Worm (Caenorhabditis elegans) whole organism, late embryonic: ENCODE results near the gene F02C12.3.

Source experiments
- C08G9.2 ChIP-seq: sonication (generic microtip); optimal IDR thresholded peaks from 2 replicates; lab custom pipeline; 2016; ENCODE audit warnings: mild to moderate bottlenecking, missing genetic modification characterization, moderate library complexity, missing compliant biosample characterization
- C38D4.7 ChIP-seq: fragments of 200-800 bp; sonication (Bioruptor generic); optimal IDR thresholded peaks from 2 replicates; lab custom pipeline; 2018; ENCODE audit warnings: mild to moderate bottlenecking, missing genetic modification characterization, moderate library complexity, missing compliant biosample characterization
- K02D7.2 ChIP-seq: sonication (generic microtip); optimal IDR thresholded peaks from 2 replicates; lab custom pipeline; 2017; ENCODE audit warnings: mild to moderate bottlenecking, missing genetic modification characterization, missing compliant biosample characterization
- K09A11.1 ChIP-seq: sonication (generic microtip); optimal IDR thresholded peaks from 2 replicates; lab custom pipeline; 2017; ENCODE audit warnings: antibody characterized with exemption, mild to moderate bottlenecking, missing genetic modification characterization, missing compliant biosample characterization; ENCODE audit not compliant: insufficient read depth
- T23F11.4 ChIP-seq: fragments of 200-800 bp; sonication (Bioruptor generic); optimal IDR thresholded peaks from 2 replicates; lab custom pipeline; 2018; ENCODE audit warnings: mild to moderate bottlenecking, missing genetic modification characterization, missing compliant biosample characterization
- ahr-1 ChIP-seq: sonication (generic microtip); optimal IDR thresholded peaks from 2 replicates; lab custom pipeline; 2016; ENCODE audit warnings: missing genetic modification characterization, missing compliant biosample characterization
- ceh-2 ChIP-seq: sonication (generic microtip); optimal IDR thresholded peaks from 2 replicates; lab custom pipeline; 2016; ENCODE audit warnings: missing genotype, missing genetic modification characterization, missing compliant biosample characterization
- ceh-22 ChIP-seq: sonication (generic microtip); optimal IDR thresholded peaks from 2 replicates; lab custom pipeline; 2017; ENCODE audit warnings: missing biosample characterization, missing genetic modification characterization
- ceh-31 ChIP-seq: sonication (generic microtip); optimal IDR thresholded peaks from 2 replicates; lab custom pipeline; 2016; ENCODE audit warnings: missing genetic modification characterization, missing compliant biosample characterization
- ceh-34 ChIP-seq: sonication (generic microtip); optimal IDR thresholded peaks from 2 replicates; lab custom pipeline; 2016; ENCODE audit warnings: mild to moderate bottlenecking, missing genetic modification characterization, missing compliant biosample characterization
- ceh-45 ChIP-seq: fragments of 200-800 bp; sonication (Bioruptor generic); IDR thresholded peaks from 2 replicates; pipeline ENCODE4 v1.3.6; 2022; ENCODE audit warnings: missing genetic modification reagents, missing genetic modification characterization, missing compliant biosample characterization
- che-1 ChIP-seq: sonication (generic microtip); optimal IDR thresholded peaks from 2 replicates; lab custom pipeline; 2016; ENCODE audit warnings: mild to moderate bottlenecking, missing genetic modification characterization, missing compliant biosample characterization
- dmd-4 ChIP-seq: sonication (generic microtip); optimal IDR thresholded peaks from 2 replicates; lab custom pipeline; 2016; ENCODE audit warnings: borderline replicate concordance, missing genetic modification characterization, missing compliant biosample characterization
- dve-1 ChIP-seq: sonication (generic microtip); optimal IDR thresholded peaks from 2 replicates; lab custom pipeline; 2017; ENCODE audit warnings: antibody characterized with exemption, mild to moderate bottlenecking, missing genetic modification characterization, missing compliant biosample characterization
- elt-2 ChIP-seq: sonication (generic microtip); optimal IDR thresholded peaks from 2 replicates; lab custom pipeline; 2016; ENCODE audit warnings: missing genetic modification reagents, missing genetic modification characterization, missing compliant biosample characterization
- ets-4 ChIP-seq: sonication (generic microtip); optimal IDR thresholded peaks from 2 replicates; lab custom pipeline; 2016; ENCODE audit warnings: missing genetic modification characterization, missing compliant biosample characterization
- eyg-1 ChIP-seq: sonication (generic microtip); optimal IDR thresholded peaks from 2 replicates; lab custom pipeline; 2016; ENCODE audit warnings: missing genotype, missing genetic modification characterization, missing compliant biosample characterization
- fax-1 ChIP-seq: sonication (generic microtip); optimal IDR thresholded peaks from 2 replicates; lab custom pipeline; 2016; ENCODE audit warnings: missing genotype, missing genetic modification characterization, missing compliant biosample characterization
- fkh-10 ChIP-seq: fragments of 150-350 bp; optimal IDR thresholded peaks from 2 replicates; lab custom pipeline; 2014; ENCODE audit warnings: missing biosample characterization, missing genetic modification reagents, missing genetic modification characterization
- fkh-6 ChIP-seq: sonication (generic microtip); optimal IDR thresholded peaks from 2 replicates; lab custom pipeline; 2016; ENCODE audit warnings: missing genetic modification characterization, missing compliant biosample characterization
- hlh-13 ChIP-seq: fragments of 200-800 bp; sonication (Bioruptor generic); optimal IDR thresholded peaks from 2 replicates; lab custom pipeline; 2018; ENCODE audit warnings: mild to moderate bottlenecking, missing genetic modification characterization, missing compliant biosample characterization
- hlh-15 ChIP-seq: sonication (generic microtip); optimal IDR thresholded peaks from 2 replicates; lab custom pipeline; 2016; ENCODE audit warnings: missing genetic modification characterization, missing compliant biosample characterization
- hlh-30 ChIP-seq: sonication (generic microtip); optimal IDR thresholded peaks from 2 replicates; lab custom pipeline; 2017; ENCODE audit warnings: antibody characterized with exemption, missing genetic modification characterization, missing compliant biosample characterization; ENCODE audit not compliant: insufficient read depth
- madf-2 ChIP-seq: sonication (generic microtip); optimal IDR thresholded peaks from 2 replicates; lab custom pipeline; 2017; ENCODE audit warnings: missing genetic modification characterization, missing compliant biosample characterization
- mec-3 ChIP-seq: sonication (generic microtip); optimal IDR thresholded peaks from 2 replicates; lab custom pipeline; 2016; ENCODE audit warnings: borderline replicate concordance, missing genetic modification characterization, missing compliant biosample characterization
- nhr-11 ChIP-seq: fragments of 150-350 bp; optimal IDR thresholded peaks from 2 replicates; lab custom pipeline; 2014; ENCODE audit warnings: missing biosample characterization, missing genetic modification characterization
- nhr-232 ChIP-seq: sonication (generic microtip); optimal IDR thresholded peaks from 2 replicates; lab custom pipeline; 2016; ENCODE audit warnings: missing genetic modification characterization, missing compliant biosample characterization
- odd-2 ChIP-seq: sonication (generic microtip); optimal IDR thresholded peaks from 2 replicates; lab custom pipeline; 2017; ENCODE audit warnings: antibody characterized with exemption, mild to moderate bottlenecking, missing genetic modification characterization, missing compliant biosample characterization
- pag-3 ChIP-seq: sonication (generic microtip); optimal IDR thresholded peaks from 2 replicates; lab custom pipeline; 2016; ENCODE audit warnings: missing compliant biosample characterization, missing genetic modification characterization, borderline replicate concordance
- pat-9 ChIP-seq: fragments of 200-800 bp; sonication (Bioruptor generic); optimal IDR thresholded peaks from 2 replicates; lab custom pipeline; 2018; ENCODE audit warnings: mild to moderate bottlenecking, missing genetic modification characterization, moderate library complexity, missing compliant biosample characterization
- pqm-1 ChIP-seq: sonication (generic microtip); optimal IDR thresholded peaks from 2 replicates; lab custom pipeline; 2016; ENCODE audit warnings: missing genetic modification characterization, missing compliant biosample characterization
- rnt-1 ChIP-seq: sonication (generic microtip); optimal IDR thresholded peaks from 2 replicates; lab custom pipeline; 2016; ENCODE audit warnings: missing genetic modification characterization, missing compliant biosample characterization
- sdc-2 ChIP-seq: sonication (generic microtip); optimal IDR thresholded peaks from 2 replicates; lab custom pipeline; 2016; ENCODE audit warnings: missing genotype, missing genetic modification characterization, missing compliant biosample characterization
- sox-2 ChIP-seq: fragments of 200-800 bp; sonication (Bioruptor generic); IDR thresholded peaks from 2 replicates; pipeline ENCODE4 v1.3.6; 2022; ENCODE audit warnings: missing genetic modification reagents, missing genetic modification characterization, missing compliant biosample characterization
- tbx-2 ChIP-seq: sonication (generic microtip); optimal IDR thresholded peaks from 2 replicates; lab custom pipeline; 2016; ENCODE audit warnings: missing genetic modification characterization, missing compliant biosample characterization
- zip-5 ChIP-seq: sonication (generic microtip); optimal IDR thresholded peaks from 2 replicates; lab custom pipeline; 2016; ENCODE audit warnings: missing genetic modification characterization, missing compliant biosample characterization
- ztf-16 ChIP-seq: sonication (generic microtip); optimal IDR thresholded peaks from 2 replicates; lab custom pipeline; 2017; ENCODE audit warnings: missing genetic modification characterization, missing compliant biosample characterization

Gene F02C12.3

DNA sequence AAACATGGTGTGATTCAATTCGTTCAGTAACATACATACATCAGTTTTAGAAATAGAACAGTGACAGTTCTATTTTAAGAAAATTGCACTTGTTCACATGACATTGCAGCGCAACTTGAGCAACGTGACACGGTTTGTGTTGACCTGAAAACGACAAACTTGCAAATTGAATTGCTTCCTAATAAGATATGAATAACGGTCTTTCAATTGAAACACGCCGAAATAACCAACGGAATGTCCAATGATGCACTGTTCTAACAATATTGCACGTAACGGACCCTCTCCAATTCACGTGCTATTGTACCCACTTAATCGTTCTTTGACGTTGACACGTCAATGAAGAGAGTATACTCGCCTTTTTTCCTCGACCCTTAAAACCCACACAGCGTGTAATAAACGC, 37.0 kb upstream of the F02C12.3 start:
- no peak for TF ChIP-seq ceh-2 (tag; lab: Kevin White, UChicago)
- no peak for TF ChIP-seq fax-1 (tag; lab: Kevin White, UChicago)
- TF ChIP-seq pqm-1 (tag; lab: Kevin White, UChicago), result no peak
- TF ChIP-seq fkh-6, result no peak
- TF ChIP-seq ceh-22 (tag; lab: Kevin White, UChicago), result no peak
- no peak for TF ChIP-seq ceh-34 (tag; lab: Kevin White, UChicago)
- TF ChIP-seq C38D4.7 (GFP tag; lab: Kevin White, UChicago), result no peak

DNA sequence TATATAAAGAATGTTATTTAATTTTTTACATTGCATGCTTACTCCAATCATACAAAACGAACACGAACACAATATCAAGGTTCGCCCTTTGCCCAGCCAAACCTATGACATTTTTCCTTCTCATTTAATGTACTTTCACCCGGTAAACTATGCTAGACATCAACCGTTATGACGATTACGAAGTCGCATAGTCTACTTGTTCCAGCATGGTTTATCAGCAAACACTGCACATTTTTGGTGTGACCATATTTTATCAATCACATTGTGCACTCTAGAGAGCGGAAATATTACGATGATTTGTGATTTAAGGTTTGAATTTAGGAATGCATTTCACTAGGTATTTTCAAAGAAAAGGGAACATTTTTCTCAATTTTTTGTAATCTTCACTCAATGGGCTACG, 36.1 kb upstream of the F02C12.3 start:
- TF ChIP-seq elt-2 (tag; lab: Kevin White, UChicago) (peak; percentile 43), rnt-1 (no peak)
- TF ChIP-seq, all 69 proteins: peak for 1

DNA sequence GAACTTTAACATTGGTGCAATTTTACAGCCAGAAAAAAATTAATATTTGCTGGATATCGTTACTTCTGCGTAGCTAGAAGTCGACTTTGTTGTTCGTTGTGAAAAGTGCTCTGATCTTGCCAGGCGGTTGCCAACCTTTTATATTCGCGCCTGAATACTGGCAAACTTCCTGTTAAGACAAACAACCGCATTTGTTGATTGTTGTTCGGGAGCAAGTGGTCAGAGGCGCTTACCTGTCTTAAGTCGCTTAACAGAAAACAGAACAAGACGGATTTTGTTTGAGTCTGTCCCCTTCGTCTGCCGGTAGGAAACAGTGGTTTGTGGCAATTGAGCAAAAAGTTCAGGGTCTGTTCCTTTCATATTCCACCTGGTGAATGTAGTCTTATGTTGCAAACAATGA, 34.3 kb upstream of the F02C12.3 start, which contains the start of gene C49F8.15:
TSS of gene C49F8.15 (minus strand) at position 101 of the 400 bp plus-strand sequence.
- TF ChIP-seq K09A11.1 (tag; lab: Kevin White, UChicago), result no peak
- TF ChIP-seq nhr-232 (tag; lab: Kevin White, UChicago), result no peak
- no peak for TF ChIP-seq hlh-15
- TF ChIP-seq C08G9.2 (tag; lab: Kevin White, UChicago), result no peak
- no peak for TF ChIP-seq zip-5 (tag; lab: Kevin White, UChicago)
- TF ChIP-seq sox-2 (GFP tag; lab: Robert Waterston, UW), result no peak
- no peak for TF ChIP-seq tbx-2 (tag; lab: Kevin White, UChicago)
- no peak for TF ChIP-seq fkh-10 (GFP tag; lab: Kevin White, UChicago)
- no peak for TF ChIP-seq madf-2
- TF ChIP-seq sdc-2 (tag; lab: Kevin White, UChicago), result no peak
- TF ChIP-seq ceh-45 (GFP tag; lab: Robert Waterston, UW), result no peak
- no peak for TF ChIP-seq dmd-4 (tag; lab: Kevin White, UChicago)
- TF ChIP-seq mec-3 (tag; lab: Kevin White, UChicago), result no peak
- TF ChIP-seq ets-4 (tag; lab: Kevin White, UChicago), result no peak
- TF ChIP-seq pqm-1 (tag; lab: Kevin White, UChicago), result no peak
- TF ChIP-seq nhr-11 (tag; lab: Kevin White, UChicago), result no peak

DNA sequence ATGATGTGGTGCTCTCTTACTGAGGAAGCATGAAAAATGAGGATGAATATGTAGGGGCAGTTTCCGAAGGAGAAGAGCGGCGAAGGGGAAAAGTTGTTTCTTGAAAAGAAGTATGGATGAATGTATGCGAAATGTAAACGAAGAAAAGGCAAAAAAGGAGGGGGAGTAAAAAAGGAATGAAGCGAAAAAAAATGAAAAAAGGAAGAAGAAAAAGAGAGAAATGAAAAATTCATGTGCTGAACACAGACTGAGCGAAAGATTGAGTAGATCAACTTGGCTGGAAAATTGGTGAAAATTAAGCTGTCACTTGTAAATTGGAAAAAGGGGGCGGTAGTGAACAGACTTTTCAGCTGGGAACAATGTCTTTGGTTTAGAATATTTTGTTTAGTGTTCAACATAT, 31.9 kb upstream of the F02C12.3 start, which contains the start of gene C49F8.1:
TSS of gene C49F8.1 (minus strand) at position 101 of the 400 bp plus-strand sequence.
- no peak for TF ChIP-seq pqm-1 (tag; lab: Kevin White, UChicago)
- TF ChIP-seq sdc-2 (tag; lab: Kevin White, UChicago), result no peak
- TF ChIP-seq fkh-10 (GFP tag; lab: Kevin White, UChicago), result no peak
- no peak for TF ChIP-seq fkh-6
- no peak for TF ChIP-seq dve-1
- no peak for TF ChIP-seq sox-2 (GFP tag; lab: Robert Waterston, UW)
- TF ChIP-seq eyg-1 (tag; lab: Kevin White, UChicago), result no peak
- no peak for TF ChIP-seq pag-3 (tag; lab: Kevin White, UChicago)
- TF ChIP-seq ahr-1 (tag; lab: Kevin White, UChicago), result no peak
- no peak for TF ChIP-seq hlh-13 (GFP tag; lab: Kevin White, UChicago)
- no peak for TF ChIP-seq odd-2
- no peak for TF ChIP-seq che-1 (tag; lab: Kevin White, UChicago)
- TF ChIP-seq pat-9 (tag; lab: Kevin White, UChicago), result no peak
- no peak for TF ChIP-seq hlh-30 (tag; lab: Kevin White, UChicago)
- TF ChIP-seq elt-2 (tag; lab: Kevin White, UChicago), result no peak

DNA sequence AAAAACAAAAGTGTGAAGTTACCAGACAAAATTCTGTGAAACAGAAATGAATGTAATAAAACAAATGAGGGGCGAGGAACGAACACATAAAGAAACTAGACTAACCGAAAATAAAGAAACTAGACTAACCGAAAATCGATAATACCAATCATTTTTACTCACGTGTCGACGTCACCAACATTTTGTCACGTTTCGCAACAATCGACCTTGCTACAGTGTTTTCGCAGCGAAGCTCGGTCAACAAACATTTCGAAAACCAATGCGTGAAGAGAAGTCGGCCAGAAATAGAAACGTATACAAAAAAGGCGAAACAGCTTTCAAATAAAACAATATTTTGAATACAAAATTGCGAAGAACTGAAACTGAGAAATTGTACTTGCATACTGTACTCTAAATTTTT, 29.8 kb upstream of the F02C12.3 start:
- TF ChIP-seq rnt-1 (no peak), K02D7.2 (tag; lab: Kevin White, UChicago) (no peak), zip-5 (tag; lab: Kevin White, UChicago) (no peak), ahr-1 (tag; lab: Kevin White, UChicago) (no peak), che-1 (tag; lab: Kevin White, UChicago) (no peak), T23F11.4 (no peak), ceh-2 (tag; lab: Kevin White, UChicago) (no peak), ceh-31 (no peak), fkh-10 (GFP tag; lab: Kevin White, UChicago) (no peak), ztf-16 (tag; lab: Kevin White, UChicago) (no peak), C08G9.2 (tag; lab: Kevin White, UChicago) (no peak), fkh-6 (no peak)
